Worm (Caenorhabditis elegans) whole organism, early embryonic: ENCODE measurements around the gene cct-2.

Experiments
- B0310.2 ChIP-seq: sonication (generic microtip); optimal IDR thresholded peaks from 2 replicates; lab custom pipeline; 2016; ENCODE audit warnings: mild to moderate bottlenecking, missing genetic modification characterization, missing compliant biosample characterization
- F13C5.2 ChIP-seq: sonication (generic microtip); optimal IDR thresholded peaks from 2 replicates; lab custom pipeline; 2017; ENCODE audit warnings: mild to moderate bottlenecking, missing genetic modification characterization, inconsistent platforms, missing compliant biosample characterization
- ama-1 ChIP-seq: fragments of 150-350 bp; optimal IDR thresholded peaks from 2 replicates; lab custom pipeline; 2014
- ceh-36 ChIP-seq: sonication (generic microtip); optimal IDR thresholded peaks from 2 replicates; lab custom pipeline; 2016; ENCODE audit warnings: missing genetic modification characterization, inconsistent platforms, missing compliant biosample characterization
- ets-7 ChIP-seq: sonication (generic microtip); optimal IDR thresholded peaks from 2 replicates; lab custom pipeline; 2016; ENCODE audit warnings: missing genotype, missing genetic modification characterization, missing compliant biosample characterization
- flt-1 ChIP-seq: fragments of 200-800 bp; sonication (Bioruptor generic); IDR thresholded peaks from 2 replicates; pipeline ENCODE4 v1.3.6; 2022; ENCODE audit warnings: missing genetic modification characterization, missing compliant biosample characterization
- hmg-4 ChIP-seq: fragments of 200-800 bp; sonication (Bioruptor generic); optimal IDR thresholded peaks from 2 replicates; lab custom pipeline; 2018; ENCODE audit warnings: mild to moderate bottlenecking, missing genetic modification characterization, missing compliant biosample characterization
- pes-1 ChIP-seq: fragments of 200-800 bp; sonication (Bioruptor generic); IDR thresholded peaks from 2 replicates; pipeline ENCODE4 v1.3.6; 2022; ENCODE audit warnings: missing genetic modification reagents, missing genetic modification characterization, missing compliant biosample characterization
- scrt-1 ChIP-seq: fragments of 200-800 bp; sonication (Bioruptor generic); IDR thresholded peaks from 2 replicates; pipeline ENCODE4 v1.3.6; 2022; ENCODE audit warnings: missing genetic modification characterization, missing compliant biosample characterization
- sea-1 ChIP-seq: fragments of 200-800 bp; sonication (Bioruptor generic); conservative IDR thresholded peaks from 2 replicates; pipeline ENCODE4 v1.3.6; 2022; ENCODE audit warnings: missing genetic modification characterization, missing compliant biosample characterization
- tbx-11 ChIP-seq: fragments of 200-800 bp; sonication (Bioruptor generic); IDR thresholded peaks from 2 replicates; pipeline ENCODE4 v1.3.6; 2022; ENCODE audit warnings: missing genetic modification characterization, missing compliant biosample characterization
- tbx-37 ChIP-seq: fragments of 200-800 bp; sonication (Bioruptor generic); conservative IDR thresholded peaks from 2 replicates; pipeline ENCODE4 v1.3.6; 2022; ENCODE audit warnings: missing genetic modification reagents, missing genetic modification characterization, missing compliant biosample characterization
- tra-4 ChIP-seq: sonication (generic microtip); optimal IDR thresholded peaks from 2 replicates; lab custom pipeline; 2017; ENCODE audit warnings: missing genetic modification characterization, missing compliant biosample characterization

DNA sequence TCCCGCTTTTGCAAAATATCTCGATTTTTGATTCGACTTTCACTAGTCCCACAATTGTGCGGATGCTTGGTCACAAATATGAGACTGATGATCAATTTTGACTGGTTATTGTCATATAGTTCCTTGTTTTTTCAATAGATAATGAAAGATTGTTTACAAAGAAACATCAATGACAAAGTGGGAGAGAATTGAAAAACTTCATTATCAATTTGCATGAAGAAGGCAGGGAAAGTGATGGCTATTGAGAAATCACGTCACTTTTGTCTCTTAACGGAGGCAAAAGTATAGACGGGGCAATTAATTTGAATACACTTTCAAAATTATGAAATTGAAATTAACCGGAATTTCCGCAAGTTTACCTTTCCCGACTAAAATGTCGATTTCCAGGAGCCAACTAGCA is 4.4 kb upstream of the cct-2 start:
- TF ChIP-seq tbx-37 (GFP tag; lab: Robert Waterston, UW) (no peak), ets-7 (no peak), scrt-1 (no peak), ama-1 (lab: Kevin White, UChicago) (no peak), hmg-4 (GFP tag; lab: Kevin White, UChicago) (no peak), F13C5.2 (tag; lab: Kevin White, UChicago) (no peak), B0310.2 (tag; lab: Kevin White, UChicago) (no peak), flt-1 (GFP tag; lab: Robert Waterston, UW) (no peak), tbx-11 (GFP tag; lab: Robert Waterston, UW) (no peak), pes-1 (GFP tag; lab: Robert Waterston, UW) (no peak), sea-1 (GFP tag; lab: Robert Waterston, UW) (no peak), ceh-36 (no peak), tra-4 (tag; lab: Kevin White, UChicago) (no peak)
